Fruit fly (Drosophila melanogaster): ENCODE data around the gene CG12986.
A peak's percentile ranks its signal among the peaks of the same experiment; 100 is the strongest.

CG12986 gene

dm6 chrX:17850179-17850578, 30.7 kb upstream of the CG12986 start, which contains the start of the genes CG15814 and Spt7 (continued):
- TF ChIP-seq lilli (GFP tag; optimal IDR thresholded peaks at IDR 0.05) (peak; percentile 16), Opbp (GFP tag; IDR thresholded peaks at IDR 0.05; ENCODE audit: partially characterized antibody) (peak; percentile 84), unpg (GFP tag; optimal IDR thresholded peaks at IDR 0.05) (peak; percentile 13), CG8765 (GFP tag; IDR thresholded peaks at IDR 0.05) (no peak), CG9932 (GFP tag; IDR thresholded peaks at IDR 0.05) (peak; percentile 21; the same call in 1 of the 2 replicates), Elba2 (GFP tag; optimal IDR thresholded peaks at IDR 0.05) (no peak), CG11456 (GFP tag; IDR thresholded peaks at IDR 0.05) (0 out of 3 replicates have a peak, but pooled peaks have one; percentile 31), prd (optimal IDR thresholded peaks at IDR 0.05) (no peak), prd (GFP tag; IDR thresholded peaks at IDR 0.05) (0 out of 3 replicates have a peak, but pooled peaks have one; percentile 34), gsb (GFP tag; IDR thresholded peaks at IDR 0.05) (no peak), Ada2b (GFP tag; IDR thresholded peaks at IDR 0.05) (no peak), wdn (GFP tag; IDR thresholded peaks at IDR 0.05) (0 out of 2 replicates have a peak, but pooled peaks have one; percentile 24), vvl (GFP tag; IDR thresholded peaks at IDR 0.05) (peak; percentile 18; the same call in 1 of the 2 replicates), CG1233 (GFP tag; optimal IDR thresholded peaks at IDR 0.05) (peak; percentile 2), CG30431 (GFP tag; optimal IDR thresholded peaks at IDR 0.05) (no peak), crc (GFP tag; optimal IDR thresholded peaks at IDR 0.05) (no peak), CG18599 (GFP tag; optimal IDR thresholded peaks at IDR 0.05) (peak; percentile 50), CG7786 (GFP tag; optimal IDR thresholded peaks at IDR 0.05) (peak; percentile 40), vnd (GFP tag; IDR thresholded peaks at IDR 0.05; ENCODE audit: partially characterized antibody) (peak; percentile 75), CG13624 (GFP tag; optimal IDR thresholded peaks at IDR 0.05) (peak; percentile 20), Oli (tag; optimal IDR thresholded peaks at IDR 0.05) (no peak), aop (GFP tag; IDR thresholded peaks at IDR 0.05) (no peak), CG12744 (GFP tag; optimal IDR thresholded peaks at IDR 0.05) (no peak), CG12071 (GFP tag; optimal IDR thresholded peaks at IDR 0.05) (no peak), CG14441 (GFP tag; IDR thresholded peaks at IDR 0.05) (peak; percentile 6; the same call in 1 of the 2 replicates), ro (GFP tag; IDR thresholded peaks at IDR 0.05) (no peak), hb (GFP tag; IDR thresholded peaks at IDR 0.05; ENCODE audit: partially characterized antibody) (peak; percentile 66; the same call in 2 of the 3 replicates), CG1603 (tag; optimal IDR thresholded peaks at IDR 0.05) (peak; percentile 78), CG6654 (GFP tag; optimal IDR thresholded peaks at IDR 0.05) (no peak), CG11723 (GFP tag; optimal IDR thresholded peaks at IDR 0.05) (no peak), Ravus (GFP tag; IDR thresholded peaks at IDR 0.05) (no peak), chm (GFP tag; IDR thresholded peaks at IDR 0.05) (no peak), sc (optimal IDR thresholded peaks at IDR 0.05) (no peak), sc (GFP tag; optimal IDR thresholded peaks at IDR 0.05) (no peak), CG30020 (tag; optimal IDR thresholded peaks at IDR 0.05) (peak; percentile 32), hkb (optimal IDR thresholded peaks at IDR 0.05) (no peak), hkb (GFP tag; IDR thresholded peaks at IDR 0.05) (no peak; the same call in 1 of the 2 replicates), CG3847 (GFP tag; IDR thresholded peaks at IDR 0.05) (peak; percentile 48), luna (GFP tag; optimal IDR thresholded peaks at IDR 0.05) (no peak), Kr (GFP tag; optimal IDR thresholded peaks at IDR 0.05) (no peak), Hand (GFP tag; optimal IDR thresholded peaks at IDR 0.05) (no peak), Spps (tag; optimal IDR thresholded peaks at IDR 0.05) (no peak), seq (GFP tag; IDR thresholded peaks at IDR 0.05) (no peak), CG7357 (GFP tag; IDR thresholded peaks at IDR 0.05) (no peak), CG17802 (tag; optimal IDR thresholded peaks at IDR 0.05) (no peak), hbn (GFP tag; IDR thresholded peaks at IDR 0.05; ENCODE audit: partially characterized antibody) (peak; percentile 84), Sox102F (GFP tag; optimal IDR thresholded peaks at IDR 0.05) (no peak), NC2β (GFP tag; optimal IDR thresholded peaks at IDR 0.05) (peak; percentile 40), gsb-n (tag; optimal IDR thresholded peaks at IDR 0.05) (no peak), CG7839 (tag; optimal IDR thresholded peaks at IDR 0.05) (no peak), D19B (GFP tag; optimal IDR thresholded peaks at IDR 0.05) (no peak), zfh1 (GFP tag; IDR thresholded peaks at IDR 0.05) (peak; percentile 52; the same call in 1 of the 3 replicates)
